Worm (Caenorhabditis elegans) whole organism, L4/young adult: Measurements from ENCODE around the gene F11C1.1.

Experiments used
- W03F9.2 ChIP-seq: fragments of 150-350 bp; optimal IDR thresholded peaks from 2 replicates; lab custom pipeline; 2014; ENCODE audit warnings: missing biosample characterization, missing genetic modification characterization
- dao-5 ChIP-seq: sonication (generic microtip); optimal IDR thresholded peaks from 2 replicates; lab custom pipeline; 2016; ENCODE audit warnings: missing genotype, missing genetic modification characterization, moderate library complexity, missing compliant biosample characterization
- him-1 ChIP-seq: sonication (generic microtip); optimal IDR thresholded peaks from 2 replicates; lab custom pipeline; 2016; ENCODE audit warnings: missing genotype, missing genetic modification reagents, missing genetic modification characterization, missing compliant biosample characterization

DNA sequence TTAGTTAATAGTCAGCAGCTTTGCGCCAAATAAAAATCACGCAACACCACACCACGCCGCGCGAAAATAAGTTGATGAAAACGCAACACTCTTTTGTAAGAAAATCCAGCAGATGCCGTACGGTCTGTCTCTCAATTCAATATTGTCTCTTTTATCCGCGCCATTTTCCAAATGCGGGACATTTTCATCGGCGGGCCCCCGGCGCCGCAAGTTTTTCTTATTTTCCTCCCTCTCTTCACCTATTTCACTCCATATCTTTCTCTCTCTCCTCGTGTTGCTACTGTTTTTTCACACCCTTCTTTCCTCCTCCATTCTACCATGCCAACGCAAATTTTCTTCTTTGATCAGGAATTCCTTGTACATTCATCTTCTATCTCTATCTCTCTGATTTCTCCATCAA is 15.9 kb upstream of the F11C1.1 start:
- TF ChIP-seq him-1 = no peak
- no peak for TF ChIP-seq dao-5 (tag; lab: Kevin White, UChicago)
- no peak for TF ChIP-seq W03F9.2
